Worm (Caenorhabditis elegans): ENCODE data around the gene crn-7.

ce11 chrIII:8280352-8280751 is 12.0 kb downstream of the crn-7 start:
- TF ChIP-seq nhr-28 (tag; optimal IDR thresholded peaks at IDR 0.05): no peak
- no peak for TF ChIP-seq ceh-43 (GFP tag; optimal IDR thresholded peaks at IDR 0.05)
- no peak for TF ChIP-seq unc-62 (GFP tag; optimal IDR thresholded peaks at IDR 0.05)
- TF ChIP-seq tbx-8 (GFP tag; optimal IDR thresholded peaks at IDR 0.05): no peak
- no peak for TF ChIP-seq snpc-4 (tag; optimal IDR thresholded peaks at IDR 0.05)
- no peak for TF ChIP-seq ztf-11 (tag; optimal IDR thresholded peaks at IDR 0.05)
- no peak for TF ChIP-seq nhr-76 (tag; optimal IDR thresholded peaks at IDR 0.05)
- TF ChIP-seq ceh-83 (GFP tag; optimal IDR thresholded peaks at IDR 0.05): no peak
- no peak for TF ChIP-seq lin-32 (GFP tag; optimal IDR thresholded peaks at IDR 0.05)
- no peak for TF ChIP-seq lsy-2 (tag; optimal IDR thresholded peaks at IDR 0.05)
- TF ChIP-seq mab-5 (tag; optimal IDR thresholded peaks at IDR 0.05): no peak
